Worm (Caenorhabditis elegans) whole organism, young adult: Measurements from ENCODE around the gene ZK355.3.

Source experiments
- B0019.2 ChIP-seq: fragments of 200-800 bp; sonication (Bioruptor generic); conservative IDR thresholded peaks from 2 replicates; pipeline ENCODE4 v1.3.6; 2022; ENCODE audit warnings: missing genetic modification reagents, missing genetic modification characterization, missing compliant biosample characterization
- B0035.1 ChIP-seq: sonication (generic microtip); optimal IDR thresholded peaks from 2 replicates; lab custom pipeline; 2016; ENCODE audit warnings: missing genetic modification characterization, mild to moderate bottlenecking, missing compliant biosample characterization, missing genotype, missing genetic modification reagents
- F52B5.7 ChIP-seq: sonication (generic microtip); optimal IDR thresholded peaks from 2 replicates; lab custom pipeline; 2016; ENCODE audit warnings: mild to moderate bottlenecking, missing genetic modification characterization, missing compliant biosample characterization
- F57C9.4 ChIP-seq: sonication (generic microtip); optimal IDR thresholded peaks from 2 replicates; lab custom pipeline; 2017; ENCODE audit warnings: mild to moderate bottlenecking, missing genetic modification characterization, missing compliant biosample characterization
- K11D2.4 ChIP-seq: fragments of 200-800 bp; sonication (Bioruptor generic); IDR thresholded peaks from 2 replicates; pipeline ENCODE4 v1.3.6; 2022; ENCODE audit warnings: missing genetic modification reagents, missing genetic modification characterization, missing compliant biosample characterization
- Y53G8AR.9 ChIP-seq: fragments of 200-800 bp; sonication (Bioruptor generic); conservative IDR thresholded peaks from 2 replicates; pipeline ENCODE4 v1.3.6; 2022; ENCODE audit warnings: missing genetic modification reagents, missing genetic modification characterization, missing compliant biosample characterization
- ZK185.1 ChIP-seq: sonication (generic microtip); optimal IDR thresholded peaks from 2 replicates; lab custom pipeline; 2016; ENCODE audit warnings: mild to moderate bottlenecking, missing genetic modification characterization, missing compliant biosample characterization; ENCODE audit not compliant: poor library complexity, severe bottlenecking
- akir-1 ChIP-seq: fragments of 200-800 bp; sonication (Bioruptor generic); optimal IDR thresholded peaks from 2 replicates; lab custom pipeline; 2018; ENCODE audit warnings: mild to moderate bottlenecking, missing genetic modification characterization, moderate library complexity, missing compliant biosample characterization
- attf-5 ChIP-seq: fragments of 200-800 bp; sonication (Bioruptor generic); optimal IDR thresholded peaks from 2 replicates; lab custom pipeline; 2018; ENCODE audit warnings: mild to moderate bottlenecking, missing genetic modification characterization, missing compliant biosample characterization
- bed-1 ChIP-seq: fragments of 200-800 bp; sonication (Bioruptor generic); IDR thresholded peaks from 2 replicates; pipeline ENCODE4 v1.3.6; 2022; ENCODE audit warnings: missing genetic modification reagents, missing genetic modification characterization, missing compliant biosample characterization
- bed-2 ChIP-seq: fragments of 200-800 bp; sonication (Bioruptor generic); IDR thresholded peaks from 2 replicates; pipeline ENCODE4 v1.3.6; 2022; ENCODE audit warnings: missing genetic modification reagents, missing genetic modification characterization, missing compliant biosample characterization
- ccch-3 ChIP-seq: fragments of 200-800 bp; sonication (Bioruptor generic); optimal IDR thresholded peaks from 2 replicates; lab custom pipeline; 2018; ENCODE audit warnings: mild to moderate bottlenecking, missing genetic modification characterization, missing compliant biosample characterization
- cebp-1 ChIP-seq, 2 experiments: fragments of 200-800 bp in 1 of 2; sonication (Bioruptor generic) in 1 of 2; sonication (generic microtip) in 1 of 2; IDR thresholded peaks in 1 of 2; optimal IDR thresholded peaks in 1 of 2; 2 replicates each; pipeline versions ENCODE4 v1.3.6 to Lab custom; 2017 to 2022; ENCODE audit warnings: missing compliant biosample characterization in 2 of 2, missing genetic modification characterization in 2 of 2, mild to moderate bottlenecking in 1 of 2, missing genetic modification reagents in 1 of 2, moderate library complexity in 1 of 2
- ceh-100 ChIP-seq: fragments of 200-800 bp; sonication (Bioruptor generic); IDR thresholded peaks from 2 replicates; pipeline ENCODE4 v1.3.6; 2022; ENCODE audit warnings: missing genetic modification reagents, missing genetic modification characterization, missing compliant biosample characterization
- ceh-27 ChIP-seq: fragments of 200-800 bp; sonication (Bioruptor generic); optimal IDR thresholded peaks from 2 replicates; lab custom pipeline; 2018; ENCODE audit warnings: mild to moderate bottlenecking, missing genetic modification characterization, moderate library complexity, missing compliant biosample characterization
- chd-7 ChIP-seq: sonication (generic microtip); optimal IDR thresholded peaks from 2 replicates; lab custom pipeline; 2016; ENCODE audit warnings: mild to moderate bottlenecking, missing genetic modification characterization, moderate library complexity, missing compliant biosample characterization
- dox-1 ChIP-seq: fragments of 200-800 bp; sonication (Bioruptor generic); IDR thresholded peaks from 2 replicates; pipeline ENCODE4 v1.3.6; 2022; ENCODE audit warnings: missing genetic modification reagents, missing genetic modification characterization, missing compliant biosample characterization
- dpff-1 ChIP-seq: sonication (generic microtip); optimal IDR thresholded peaks from 2 replicates; lab custom pipeline; 2017; ENCODE audit warnings: mild to moderate bottlenecking, missing genetic modification characterization, missing compliant biosample characterization
- ekl-4 ChIP-seq: fragments of 200-800 bp; sonication (Bioruptor generic); IDR thresholded peaks from 2 replicates; pipeline ENCODE4 v1.3.6; 2022; ENCODE audit warnings: missing genetic modification reagents, missing genetic modification characterization, missing compliant biosample characterization
- ets-4 ChIP-seq: fragments of 200-800 bp; sonication (Bioruptor generic); optimal IDR thresholded peaks from 2 replicates; lab custom pipeline; 2018; ENCODE audit warnings: mild to moderate bottlenecking, missing genetic modification characterization, missing compliant biosample characterization
- fkh-3 ChIP-seq: sonication (generic microtip); optimal IDR thresholded peaks from 2 replicates; lab custom pipeline; 2016; ENCODE audit warnings: mild to moderate bottlenecking, missing genetic modification characterization, missing compliant biosample characterization
- gei-17 ChIP-seq: fragments of 200-800 bp; sonication (Bioruptor generic); optimal IDR thresholded peaks from 2 replicates; lab custom pipeline; 2018; ENCODE audit warnings: mild to moderate bottlenecking, missing genetic modification characterization, missing compliant biosample characterization
- hlh-12 ChIP-seq: sonication (generic microtip); optimal IDR thresholded peaks from 2 replicates; lab custom pipeline; 2016; ENCODE audit warnings: missing genetic modification characterization, missing compliant biosample characterization
- hmg-1.2 ChIP-seq: fragments of 200-800 bp; sonication (Bioruptor generic); IDR thresholded peaks from 2 replicates; pipeline ENCODE4 v1.3.6; 2022; ENCODE audit warnings: missing genetic modification reagents, missing genetic modification characterization, missing compliant biosample characterization
- let-607 ChIP-seq, 2 experiments: fragments of 200-800 bp in 1 of 2; sonication (Bioruptor generic) in 1 of 2; sonication (generic microtip) in 1 of 2; optimal IDR thresholded peaks; 2 replicates each; lab custom pipeline; 2016 to 2018; ENCODE audit warnings: mild to moderate bottlenecking in 2 of 2, missing compliant biosample characterization in 2 of 2, missing genetic modification characterization in 2 of 2, moderate library complexity in 2 of 2, missing genotype in 1 of 2
- lir-1 ChIP-seq: fragments of 200-800 bp; sonication (Bioruptor generic); conservative IDR thresholded peaks from 2 replicates; pipeline ENCODE4 v1.3.6; 2022; ENCODE audit warnings: missing genetic modification reagents, missing genetic modification characterization, missing compliant biosample characterization
- madf-3 ChIP-seq: fragments of 200-800 bp; sonication (Bioruptor generic); IDR thresholded peaks from 2 replicates; pipeline ENCODE4 v1.3.6; 2022; ENCODE audit warnings: missing genetic modification reagents, missing genetic modification characterization, missing compliant biosample characterization
- madf-8 ChIP-seq: fragments of 200-800 bp; sonication (Bioruptor generic); conservative IDR thresholded peaks from 2 replicates; pipeline ENCODE4 v1.3.6; 2022; ENCODE audit warnings: missing genetic modification reagents, missing genetic modification characterization, missing compliant biosample characterization
- mes-4 ChIP-seq: sonication (generic microtip); optimal IDR thresholded peaks from 2 replicates; lab custom pipeline; 2016; ENCODE audit warnings: missing genotype, missing genetic modification characterization, missing compliant biosample characterization
- nfya-1 ChIP-seq: sonication (generic microtip); optimal IDR thresholded peaks from 2 replicates; lab custom pipeline; 2017; ENCODE audit warnings: antibody characterized with exemption, missing compliant biosample characterization, missing genetic modification characterization, borderline replicate concordance; ENCODE audit not compliant: insufficient read depth
- nhr-120 ChIP-seq: fragments of 200-800 bp; sonication (Bioruptor generic); IDR thresholded peaks from 2 replicates; pipeline ENCODE4 v1.3.6; 2022; ENCODE audit warnings: missing genetic modification characterization, missing compliant biosample characterization
- nhr-27 ChIP-seq: fragments of 200-800 bp; sonication (Bioruptor generic); optimal IDR thresholded peaks from 2 replicates; lab custom pipeline; 2018; ENCODE audit warnings: mild to moderate bottlenecking, missing genetic modification characterization, moderate library complexity, missing compliant biosample characterization
- nhr-80 ChIP-seq: sonication (generic microtip); optimal IDR thresholded peaks from 2 replicates; lab custom pipeline; 2016; ENCODE audit warnings: missing genetic modification characterization, missing compliant biosample characterization
- pha-4 ChIP-seq: fragments of 150-350 bp; sonication (generic microtip); optimal IDR thresholded peaks from 2 replicates; lab custom pipeline; 2014; ENCODE audit warnings: missing biosample characterization, missing genetic modification reagents, missing genetic modification characterization
- rcor-1 ChIP-seq: fragments of 200-800 bp; sonication (Bioruptor generic); IDR thresholded peaks from 2 replicates; pipeline ENCODE4 v1.3.6; 2022; ENCODE audit warnings: missing genetic modification reagents, missing genetic modification characterization, missing compliant biosample characterization
- snpc-1.1 ChIP-seq: sonication (generic microtip); optimal IDR thresholded peaks from 2 replicates; lab custom pipeline; 2017; ENCODE audit warnings: missing genetic modification characterization, mild to moderate bottlenecking, missing compliant biosample characterization, antibody characterized with exemption, moderate library complexity, missing genotype, missing genetic modification reagents; ENCODE audit not compliant: insufficient read depth
- snpc-4 ChIP-seq, 5 experiments: fragments of 150-350 bp in 1 of 5; sonication (generic microtip) in 4 of 5; optimal IDR thresholded peaks; 2 replicates each; lab custom pipeline; 2014 to 2018; ENCODE audit warnings: missing genetic modification characterization in 5 of 5, missing biosample characterization in 3 of 5, antibody characterized with exemption in 2 of 5, mild to moderate bottlenecking in 2 of 5, missing compliant biosample characterization in 2 of 5, missing genotype in 2 of 5, moderate library complexity in 2 of 5, missing genetic modification reagents in 1 of 5
- sptf-2 ChIP-seq: fragments of 200-800 bp; sonication (Bioruptor generic); optimal IDR thresholded peaks from 2 replicates; lab custom pipeline; 2018; ENCODE audit warnings: mild to moderate bottlenecking, missing genetic modification characterization, missing compliant biosample characterization
- tbp1 ChIP-seq: fragments of 200-800 bp; sonication (Bioruptor generic); optimal IDR thresholded peaks from 2 replicates; lab custom pipeline; 2018; ENCODE audit warnings: mild to moderate bottlenecking, missing genetic modification characterization, missing compliant biosample characterization
- tlf-1 ChIP-seq: fragments of 200-800 bp; sonication (Bioruptor generic); optimal IDR thresholded peaks from 2 replicates; lab custom pipeline; 2018; ENCODE audit warnings: mild to moderate bottlenecking, missing genetic modification characterization, missing compliant biosample characterization
- unc-130 ChIP-seq: sonication (generic microtip); optimal IDR thresholded peaks from 2 replicates; lab custom pipeline; 2016; ENCODE audit warnings: missing genetic modification reagents, missing genetic modification characterization, missing compliant biosample characterization
- zfh-2 ChIP-seq: fragments of 200-800 bp; sonication (Bioruptor generic); conservative IDR thresholded peaks from 2 replicates; pipeline ENCODE4 v1.3.6; 2022; ENCODE audit warnings: missing genetic modification reagents, missing genetic modification characterization, missing compliant biosample characterization
- ztf-18 ChIP-seq: sonication (generic microtip); optimal IDR thresholded peaks from 2 replicates; lab custom pipeline; 2016; ENCODE audit warnings: missing genotype, mild to moderate bottlenecking, missing genetic modification characterization, missing compliant biosample characterization
- ztf-28 ChIP-seq: fragments of 200-800 bp; sonication (Bioruptor generic); IDR thresholded peaks from 2 replicates; pipeline ENCODE4 v1.3.6; 2022; ENCODE audit warnings: missing genetic modification reagents, missing genetic modification characterization, missing compliant biosample characterization
- ztf-3 ChIP-seq: fragments of 200-800 bp; sonication (Bioruptor generic); optimal IDR thresholded peaks from 2 replicates; lab custom pipeline; 2018; ENCODE audit warnings: mild to moderate bottlenecking, missing genetic modification characterization, missing compliant biosample characterization

The ZK355.3 gene

ce11 chrII:2888957-2889630, 38.3 kb downstream of the ZK355.3 start, which contains the start of gene pinn-1 (continued):
- peak; percentile 85 for TF ChIP-seq madf-3
- peak; percentile 97 for TF ChIP-seq bed-2
- peak; percentile 89 for TF ChIP-seq K11D2.4 (GFP tag; lab: Robert Waterston, UW)
- TF ChIP-seq let-607 (tag; optimal IDR thresholded peaks at IDR 0.05; lab: Kevin White, UChicago) = no peak
- TF ChIP-seq ekl-4 (GFP tag; lab: Robert Waterston, UW) = peak; percentile 68
- TF ChIP-seq nfya-1 (tag; lab: Kevin White, UChicago) = no peak
- TF ChIP-seq tbp1 (GFP tag; lab: Kevin White, UChicago) = peak; percentile 66
- TF ChIP-seq unc-130 (GFP tag; lab: Kevin White, UChicago) = peak; percentile 80
- peak; percentile 62 for TF ChIP-seq sptf-2
- no peak for TF ChIP-seq mes-4 (tag; lab: Kevin White, UChicago)
- no peak for TF ChIP-seq ZK185.1 (tag; lab: Kevin White, UChicago)
- peak; percentile 87 for TF ChIP-seq Y53G8AR.9
- peak; percentile 93 for TF ChIP-seq ccch-3
- peak; percentile 94 for TF ChIP-seq dox-1
- TF ChIP-seq F57C9.4 (tag; lab: Kevin White, UChicago) = peak; percentile 61
- no peak for TF ChIP-seq ets-4 (GFP tag; lab: Kevin White, UChicago)
- TF ChIP-seq gei-17 (GFP tag; lab: Kevin White, UChicago) = no peak
- TF ChIP-seq ceh-27 = peak; percentile 96
- peak; percentile 49; the same call in 1 of the 2 replicates for TF ChIP-seq zfh-2 (GFP tag; lab: Robert Waterston, UW)
- no peak for TF ChIP-seq ztf-3 (GFP tag; lab: Kevin White, UChicago)
- TF ChIP-seq tlf-1 (GFP tag; lab: Kevin White, UChicago) = peak; percentile 67
- peak; percentile 75 for TF ChIP-seq attf-5 (GFP tag; lab: Kevin White, UChicago)
- TF ChIP-seq snpc-4 (GFP tag; optimal IDR thresholded peaks at IDR 0.05; lab: Kevin White, UChicago) = no peak
- TF ChIP-seq snpc-4 (tag; optimal IDR thresholded peaks at IDR 0.05; lab: Kevin White, UChicago) = peak; percentile 29 to 76 (median 45)
- peak; percentile 86 for TF ChIP-seq chd-7 (tag; lab: Kevin White, UChicago)
- no peak for TF ChIP-seq akir-1
- peak; percentile 72 for TF ChIP-seq F52B5.7 (tag; lab: Kevin White, UChicago)
- TF ChIP-seq pha-4 = no peak
- TF ChIP-seq fkh-3 (tag; lab: Kevin White, UChicago) = no peak
- no peak for TF ChIP-seq B0035.1 (tag; lab: Kevin White, UChicago)
- peak; percentile 93 for TF ChIP-seq ztf-28 (GFP tag; lab: Robert Waterston, UW)
- peak; percentile 85 for TF ChIP-seq ceh-100 (GFP tag; lab: Robert Waterston, UW)
- TF ChIP-seq madf-8 (GFP tag; lab: Robert Waterston, UW) = peak; percentile 65
- TF ChIP-seq rcor-1 = peak; percentile 91
- TF ChIP-seq cebp-1 (GFP tag; IDR thresholded peaks at IDR 0.05; lab: Robert Waterston, UW) = peak; percentile 37; the same call in 1 of the 2 replicates
- TF ChIP-seq cebp-1 (tag; optimal IDR thresholded peaks at IDR 0.05; lab: Kevin White, UChicago) = peak; percentile 75
- TF ChIP-seq bed-1 (GFP tag; lab: Robert Waterston, UW) = no peak
- peak; percentile 63; the same call in 1 of the 2 replicates for TF ChIP-seq B0019.2 (GFP tag; lab: Robert Waterston, UW)
- peak; percentile 58 for TF ChIP-seq hmg-1.2 (GFP tag; lab: Robert Waterston, UW)
- peak; percentile 8 for TF ChIP-seq ztf-18 (tag; lab: Kevin White, UChicago)
- TF ChIP-seq lir-1 = no peak; the same call in 1 of the 2 replicates
- TF ChIP-seq snpc-1.1 (tag; lab: Kevin White, UChicago) = peak; percentile 17
- no peak for TF ChIP-seq nhr-27
- TF ChIP-seq dpff-1 = no peak
- TF ChIP-seq hlh-12 (tag; lab: Kevin White, UChicago) = no peak
- no peak for TF ChIP-seq nhr-120
- peak; percentile 4 for TF ChIP-seq nhr-80 (tag; lab: Kevin White, UChicago)
